Worm (Caenorhabditis elegans) whole organism, L4/young adult: ENCODE data around the gene H20J04.4.

Source experiments
- W03F9.2 ChIP-seq: fragments of 150-350 bp; optimal IDR thresholded peaks from 2 replicates; lab custom pipeline; 2014; ENCODE audit warnings: missing biosample characterization, missing genetic modification characterization
- dao-5 ChIP-seq: sonication (generic microtip); optimal IDR thresholded peaks from 2 replicates; lab custom pipeline; 2016; ENCODE audit warnings: missing genotype, missing genetic modification characterization, moderate library complexity, missing compliant biosample characterization
- him-1 ChIP-seq: sonication (generic microtip); optimal IDR thresholded peaks from 2 replicates; lab custom pipeline; 2016; ENCODE audit warnings: missing genotype, missing genetic modification reagents, missing genetic modification characterization, missing compliant biosample characterization

- TF ChIP-seq him-1 (tag; lab: Kevin White, UChicago) (no peak), dao-5 (tag; lab: Kevin White, UChicago) (no peak), W03F9.2 (tag; lab: Kevin White, UChicago) (no peak)
Measured at ce11 chrII:4344317-4344716, 15.5 kb downstream of the H20J04.4 start.
